Fruit fly (Drosophila melanogaster) whole organism, embryonic: ENCODE results near the gene fok.
A peak's percentile ranks its signal among the peaks of the same experiment; 100 is the strongest.

Experiments
- Aef1 ChIP-seq: fragments of 200-800 bp; sonication (Bioruptor generic); IDR thresholded peaks from 3 replicates; pipeline ENCODE4 v1.3.6; 2022; ENCODE audit warnings: missing biosample characterization, missing genetic modification characterization
- CG10209 ChIP-seq: fragments of 200-800 bp; sonication (Bioruptor generic); optimal IDR thresholded peaks from 3 replicates; lab custom pipeline; 2017; ENCODE audit warnings: missing biosample characterization, mild to moderate bottlenecking, missing genetic modification characterization, missing genetic modification reagents
- CG10979 ChIP-seq: fragments of 200-800 bp; sonication (Bioruptor generic); optimal IDR thresholded peaks from 2 replicates; lab custom pipeline; 2018; ENCODE audit warnings: missing biosample characterization, mild to moderate bottlenecking, missing genetic modification characterization, moderate library complexity
- CG12769 ChIP-seq: fragments of 200-800 bp; sonication (Bioruptor generic); optimal IDR thresholded peaks from 2 replicates; lab custom pipeline; 2019; ENCODE audit warnings: missing biosample characterization, mild to moderate bottlenecking, missing genetic modification characterization, moderate library complexity
- CG13424 ChIP-seq: fragments of 200-800 bp; sonication (Bioruptor generic); optimal IDR thresholded peaks from 2 replicates; lab custom pipeline; 2019; ENCODE audit warnings: missing biosample characterization, mild to moderate bottlenecking, missing genetic modification characterization, moderate library complexity
- CG17186 ChIP-seq: fragments of 200-800 bp; sonication (Bioruptor generic); optimal IDR thresholded peaks from 3 replicates; lab custom pipeline; 2017; ENCODE audit warnings: missing biosample characterization, missing genetic modification reagents, missing genetic modification characterization
- CG17385 ChIP-seq: fragments of 200-800 bp; sonication (Bioruptor generic); optimal IDR thresholded peaks from 3 replicates; lab custom pipeline; 2018; ENCODE audit warnings: missing biosample characterization, mild to moderate bottlenecking, missing genetic modification characterization
- CG1792 ChIP-seq: fragments of 200-800 bp; sonication (Bioruptor generic); optimal IDR thresholded peaks from 2 replicates; lab custom pipeline; 2016; ENCODE audit warnings: missing biosample characterization, missing genetic modification characterization
- CG18599 ChIP-seq: fragments of 200-800 bp; sonication (Bioruptor generic); optimal IDR thresholded peaks from 3 replicates; lab custom pipeline; 2017; ENCODE audit warnings: missing biosample characterization, missing genetic modification characterization, mild to moderate bottlenecking, moderate library complexity, missing genetic modification reagents
- CG3065 ChIP-seq: fragments of 200-800 bp; sonication (Bioruptor generic); optimal IDR thresholded peaks from 2 replicates; lab custom pipeline; 2016; ENCODE audit warnings: missing biosample characterization, missing genetic modification characterization
- CG31388 ChIP-seq: fragments of 200-800 bp; sonication (Bioruptor generic); optimal IDR thresholded peaks from 2 replicates; lab custom pipeline; 2016; ENCODE audit warnings: missing biosample characterization, missing genetic modification characterization
- CG31441 ChIP-seq: fragments of 200-800 bp; sonication (Bioruptor generic); IDR thresholded peaks from 2 replicates; pipeline ENCODE4 v1.3.6; 2022; ENCODE audit warnings: missing biosample characterization, missing genetic modification characterization
- CG3838 ChIP-seq: fragments of 200-800 bp; sonication (Bioruptor generic); optimal IDR thresholded peaks from 3 replicates; lab custom pipeline; 2016; ENCODE audit warnings: missing biosample characterization, missing genetic modification characterization
- CG3995 ChIP-seq: fragments of 200-800 bp; sonication (Bioruptor generic); optimal IDR thresholded peaks from 3 replicates; lab custom pipeline; 2016; ENCODE audit warnings: missing biosample characterization, missing genetic modification characterization
- CG4617 ChIP-seq: fragments of 200-800 bp; sonication (Bioruptor generic); optimal IDR thresholded peaks from 3 replicates; lab custom pipeline; 2016; ENCODE audit warnings: missing biosample characterization, missing genetic modification characterization, borderline replicate concordance
- CG6254 ChIP-seq: fragments of 200-800 bp; sonication (Bioruptor generic); optimal IDR thresholded peaks from 3 replicates; lab custom pipeline; 2017; ENCODE audit warnings: mild to moderate bottlenecking, missing biosample characterization, missing genetic modification reagents, missing genetic modification characterization
- CG6765 ChIP-seq: fragments of 200-800 bp; sonication (Bioruptor generic); optimal IDR thresholded peaks from 3 replicates; lab custom pipeline; 2017; ENCODE audit warnings: missing biosample characterization, mild to moderate bottlenecking, missing genetic modification characterization
- CG9727 ChIP-seq: fragments of 200-800 bp; sonication (Bioruptor generic); optimal IDR thresholded peaks from 3 replicates; lab custom pipeline; 2017; ENCODE audit warnings: missing biosample characterization, mild to moderate bottlenecking, missing genetic modification characterization
- Deaf1 ChIP-seq: fragments of 200-800 bp; optimal IDR thresholded peaks from 3 replicates; lab custom pipeline; 2019; ENCODE audit warnings: missing biosample characterization, mild to moderate bottlenecking, missing genetic modification characterization, moderate library complexity
- Dek ChIP-seq: fragments of 200-800 bp; sonication (Bioruptor generic); optimal IDR thresholded peaks from 3 replicates; lab custom pipeline; 2019; ENCODE audit warnings: missing biosample characterization, mild to moderate bottlenecking, missing genetic modification characterization, moderate library complexity
- Fer2 ChIP-seq: fragments of 200-800 bp; sonication (Bioruptor generic); optimal IDR thresholded peaks from 2 replicates; lab custom pipeline; 2018; ENCODE audit warnings: missing biosample characterization, mild to moderate bottlenecking, missing genetic modification characterization, moderate library complexity
- HLH4C ChIP-seq: fragments of 200-800 bp; sonication (Bioruptor generic); IDR thresholded peaks from 3 replicates; pipeline ENCODE4 v1.3.6; 2022; ENCODE audit warnings: missing biosample characterization, missing genetic modification characterization; ENCODE audit not compliant: partially characterized antibody
- Hey ChIP-seq: fragments of 200-800 bp; sonication (Bioruptor generic); optimal IDR thresholded peaks from 3 replicates; lab custom pipeline; 2018; ENCODE audit warnings: missing biosample characterization, mild to moderate bottlenecking, missing genetic modification characterization
- MBD-R2 ChIP-seq: fragments of 200-800 bp; sonication (Bioruptor generic); IDR thresholded peaks from 2 replicates; pipeline ENCODE4 v1.3.6; 2022; ENCODE audit warnings: missing biosample characterization, missing genetic modification characterization
- NFAT ChIP-seq: fragments of 200-800 bp; sonication (Bioruptor generic); IDR thresholded peaks from 2 replicates; pipeline ENCODE4 v1.3.6; 2022; ENCODE audit warnings: missing biosample characterization, missing genetic modification characterization
- Scr ChIP-seq: fragments of 200-800 bp; sonication (Bioruptor generic); IDR thresholded peaks from 2 replicates; pipeline ENCODE4 v1.3.6; 2022; ENCODE audit warnings: missing biosample characterization, missing genetic modification characterization; ENCODE audit not compliant: partially characterized antibody
- abd-A ChIP-seq: fragments of 200-800 bp; sonication (Bioruptor generic); optimal IDR thresholded peaks from 3 replicates; lab custom pipeline; 2019; ENCODE audit warnings: missing biosample characterization, mild to moderate bottlenecking, missing genetic modification characterization, moderate library complexity
- ac ChIP-seq: fragments of 200-800 bp; sonication (Bioruptor generic); optimal IDR thresholded peaks from 3 replicates; lab custom pipeline; 2017; ENCODE audit warnings: missing biosample characterization, mild to moderate bottlenecking, missing genetic modification characterization
- ato ChIP-seq: fragments of 200-800 bp; sonication (Bioruptor generic); IDR thresholded peaks from 2 replicates; pipeline ENCODE4 v1.3.6; 2022; ENCODE audit warnings: missing biosample characterization, missing genetic modification characterization; ENCODE audit not compliant: partially characterized antibody
- cad ChIP-seq: fragments of >200 bp; optimal IDR thresholded peaks from 2 replicates; lab custom pipeline; 2017; ENCODE audit warnings: missing biosample characterization, missing genetic modification characterization
- crp ChIP-seq, 2 experiments: fragments of 200-800 bp; sonication (Bioruptor generic); optimal IDR thresholded peaks; 2 replicates in 1 of 2; 3 replicates in 1 of 2; lab custom pipeline; 2017; ENCODE audit warnings: missing biosample characterization in 2 of 2, missing genetic modification characterization in 2 of 2, mild to moderate bottlenecking in 1 of 2, moderate library complexity in 1 of 2
- dmrt11E ChIP-seq: fragments of 200-800 bp; sonication (Bioruptor generic); optimal IDR thresholded peaks from 3 replicates; lab custom pipeline; 2018; ENCODE audit warnings: missing biosample characterization, mild to moderate bottlenecking, missing genetic modification characterization, moderate library complexity
- dmrt99B ChIP-seq: fragments of 200-800 bp; sonication (Bioruptor generic); optimal IDR thresholded peaks from 2 replicates; lab custom pipeline; 2018; ENCODE audit warnings: missing biosample characterization, mild to moderate bottlenecking, missing genetic modification characterization, moderate library complexity
- gem ChIP-seq: fragments of 200-800 bp; sonication (Bioruptor generic); optimal IDR thresholded peaks from 2 replicates; lab custom pipeline; 2019; ENCODE audit warnings: missing biosample characterization, mild to moderate bottlenecking, missing genetic modification characterization, moderate library complexity
- gsb-n ChIP-seq: fragments of 200-800 bp; sonication (Bioruptor generic); optimal IDR thresholded peaks from 3 replicates; lab custom pipeline; 2018; ENCODE audit warnings: missing biosample characterization, mild to moderate bottlenecking, missing genetic modification characterization
- hkb ChIP-seq, 2 experiments: fragments of 200-800 bp in 1 of 2; fragments of >200 bp in 1 of 2; sonication (Bioruptor generic) in 1 of 2; IDR thresholded peaks in 1 of 2; optimal IDR thresholded peaks in 1 of 2; 2 replicates each; pipeline versions ENCODE4 v1.3.6 to Lab custom; 2017 to 2022; ENCODE audit warnings: missing biosample characterization in 1 of 2, missing genetic modification characterization in 1 of 2
- jing ChIP-seq: fragments of 200-800 bp; sonication (Bioruptor generic); optimal IDR thresholded peaks from 2 replicates; lab custom pipeline; 2018; ENCODE audit warnings: missing biosample characterization, mild to moderate bottlenecking, missing genetic modification characterization
- lbe ChIP-seq: fragments of 200-800 bp; sonication (Bioruptor generic); optimal IDR thresholded peaks from 2 replicates; lab custom pipeline; 2016; ENCODE audit warnings: missing biosample characterization, mild to moderate bottlenecking, missing genetic modification characterization
- maf-S ChIP-seq: fragments of 200-800 bp; sonication (Bioruptor generic); optimal IDR thresholded peaks from 2 replicates; lab custom pipeline; 2016; ENCODE audit warnings: missing biosample characterization, missing genetic modification characterization
- nom ChIP-seq: fragments of 200-800 bp; sonication (Bioruptor generic); optimal IDR thresholded peaks from 2 replicates; lab custom pipeline; 2017; ENCODE audit warnings: missing biosample characterization, missing genetic modification characterization, mild to moderate bottlenecking, moderate library complexity, missing genetic modification reagents
- pfk ChIP-seq: fragments of 200-800 bp; sonication (Bioruptor generic); optimal IDR thresholded peaks from 2 replicates; lab custom pipeline; 2018; ENCODE audit warnings: missing biosample characterization, mild to moderate bottlenecking, missing genetic modification characterization, moderate library complexity
- pho ChIP-seq: fragments of 200-800 bp; sonication (Bioruptor generic); optimal IDR thresholded peaks from 2 replicates; lab custom pipeline; 2016; ENCODE audit warnings: missing biosample characterization, missing genetic modification characterization
- pita ChIP-seq: fragments of 200-800 bp; sonication (Bioruptor generic); optimal IDR thresholded peaks from 2 replicates; lab custom pipeline; 2017; ENCODE audit warnings: missing biosample characterization, mild to moderate bottlenecking, missing genetic modification characterization
- sens ChIP-seq: fragments of 200-800 bp; sonication (Bioruptor generic); peaks from one replicate; lab custom pipeline; 2016; ENCODE audit warnings: missing biosample characterization, missing genetic modification characterization
- sob ChIP-seq: fragments of 200-800 bp; sonication (Bioruptor generic); IDR thresholded peaks from 2 replicates; pipeline ENCODE4 v1.3.6; 2022; ENCODE audit warnings: missing biosample characterization, missing genetic modification characterization
- ssp ChIP-seq: fragments of 200-800 bp; sonication (Bioruptor generic); IDR thresholded peaks from 2 replicates; pipeline ENCODE4 v1.3.6; 2022; ENCODE audit warnings: missing biosample characterization, missing genetic modification characterization
- toy ChIP-seq: fragments of 200-800 bp; sonication (Bioruptor generic); IDR thresholded peaks from 2 replicates; pipeline ENCODE4 v1.3.6; 2022; ENCODE audit warnings: missing biosample characterization, missing genetic modification characterization
- ttk ChIP-seq: fragments of 200-800 bp; sonication (Bioruptor generic); IDR thresholded peaks from 2 replicates; pipeline ENCODE4 v2.1.2; 2022; ENCODE audit warnings: missing biosample characterization, missing genetic modification characterization
- twi ChIP-seq: fragments of 200-800 bp; optimal IDR thresholded peaks from 2 replicates; lab custom pipeline; 2019; ENCODE audit warnings: missing biosample characterization, mild to moderate bottlenecking, missing genetic modification characterization, moderate library complexity
- zfh1 ChIP-seq: fragments of 200-800 bp; sonication (Bioruptor generic); IDR thresholded peaks from 3 replicates; pipeline ENCODE4 v1.3.6; 2022; ENCODE audit warnings: missing biosample characterization, missing genetic modification characterization

Gene fok

DNA sequence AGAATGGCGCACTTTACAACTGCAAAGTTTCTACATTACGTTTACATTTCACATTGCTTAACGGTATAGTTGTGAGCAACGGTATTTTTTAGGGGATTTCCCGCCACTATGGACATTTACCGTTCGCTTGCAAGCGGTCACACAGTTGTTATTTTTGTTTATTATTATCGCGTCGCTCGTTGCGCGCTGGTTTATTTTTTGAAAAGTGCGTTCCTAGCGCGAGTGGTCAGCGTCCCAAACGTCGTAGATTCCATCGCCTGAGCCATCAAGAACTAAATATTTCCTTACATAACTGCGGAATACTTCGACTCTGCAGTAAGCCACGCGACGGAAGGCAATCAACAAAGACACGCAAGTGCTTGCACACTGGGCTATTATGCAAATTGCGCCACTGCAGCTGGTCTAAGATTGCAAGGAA lies 18.6 kb downstream of the fok start, which contains the start of gene bwa:
bwa (plus strand) TSS at position 159 of the 418 bp plus-strand sequence.
- TF ChIP-seq CG13424 (tag; lab: Kevin White, UChicago): no peak
- TF ChIP-seq NFAT (GFP tag; lab: Robert Waterston, UW): no peak
- TF ChIP-seq CG6765: no peak
- TF ChIP-seq jing (GFP tag; lab: Kevin White, UChicago): no peak
- no peak for TF ChIP-seq CG3995 (GFP tag; lab: Kevin White, UChicago)
- TF ChIP-seq Scr: no peak
- no peak for TF ChIP-seq pita (GFP tag; lab: Kevin White, UChicago)
- no peak for TF ChIP-seq Hey
- TF ChIP-seq CG17385 (GFP tag; lab: Kevin White, UChicago): no peak
- TF ChIP-seq CG31441 (GFP tag; lab: Robert Waterston, UW): no peak
- TF ChIP-seq CG17186 (GFP tag; lab: Kevin White, UChicago): peak; percentile 43
- no peak for TF ChIP-seq dmrt99B (tag; lab: Kevin White, UChicago)
- TF ChIP-seq CG3838: no peak
- peak; percentile 13 for TF ChIP-seq CG4617 (GFP tag; lab: Kevin White, UChicago)
- TF ChIP-seq cad (GFP tag; lab: Kevin White, UChicago): no peak
- TF ChIP-seq CG12769 (tag; lab: Kevin White, UChicago): no peak
- TF ChIP-seq CG31388 (GFP tag; lab: Kevin White, UChicago): no peak
- TF ChIP-seq crp (GFP tag; optimal IDR thresholded peaks at IDR 0.05; lab: Kevin White, UChicago): peak in 1 of 2 experiments; percentile 12
- TF ChIP-seq lbe (GFP tag; lab: Kevin White, UChicago): no peak
- TF ChIP-seq twi (tag; lab: Kevin White, UChicago): no peak
- peak; percentile 59 for TF ChIP-seq sens (GFP tag; lab: Kevin White, UChicago)
- TF ChIP-seq Dek (tag; lab: Kevin White, UChicago): no peak
- TF ChIP-seq dmrt11E (tag; lab: Kevin White, UChicago): no peak
- TF ChIP-seq sob (GFP tag; lab: Robert Waterston, UW): no peak
- no peak for TF ChIP-seq ac
- TF ChIP-seq CG18599 (GFP tag; lab: Kevin White, UChicago): no peak
- TF ChIP-seq CG9727 (GFP tag; lab: Kevin White, UChicago): no peak
- no peak for TF ChIP-seq pho (GFP tag; lab: Kevin White, UChicago)
- TF ChIP-seq Fer2: no peak
- TF ChIP-seq nom (GFP tag; lab: Kevin White, UChicago): peak; percentile 25
- no peak for TF ChIP-seq pfk (GFP tag; lab: Kevin White, UChicago)
- TF ChIP-seq ssp (GFP tag; lab: Robert Waterston, UW): no peak
- peak; percentile 35; the same call in 2 of the 3 replicates for TF ChIP-seq Aef1
- no peak for TF ChIP-seq CG10979 (tag; lab: Kevin White, UChicago)
- no peak for TF ChIP-seq gem (tag; lab: Kevin White, UChicago)
- no peak for TF ChIP-seq maf-S
- TF ChIP-seq HLH4C (GFP tag; lab: Robert Waterston, UW): no peak
- no peak for TF ChIP-seq toy (GFP tag; lab: Robert Waterston, UW)
- no peak for TF ChIP-seq hkb (optimal IDR thresholded peaks at IDR 0.05; lab: Kevin White, UChicago)
- TF ChIP-seq hkb (GFP tag; IDR thresholded peaks at IDR 0.05; lab: Robert Waterston, UW): peak; percentile 29; the same call in 1 of the 2 replicates
- TF ChIP-seq CG3065 (GFP tag; lab: Kevin White, UChicago): no peak
- no peak for TF ChIP-seq CG10209
- TF ChIP-seq MBD-R2 (GFP tag; lab: Robert Waterston, UW): peak; percentile 51
- TF ChIP-seq CG1792: peak; percentile 4
- TF ChIP-seq CG6254: no peak
- TF ChIP-seq ato (GFP tag; lab: Robert Waterston, UW): no peak
- no peak for TF ChIP-seq gsb-n (tag; lab: Kevin White, UChicago)
- TF ChIP-seq abd-A (tag; lab: Kevin White, UChicago): no peak
- no peak for TF ChIP-seq ttk (GFP tag; lab: Robert Waterston, UW)
- TF ChIP-seq zfh1 (GFP tag; lab: Robert Waterston, UW): peak; percentile 38; the same call in 1 of the 3 replicates
- TF ChIP-seq Deaf1 (tag; lab: Kevin White, UChicago): no peak
